Worm (Caenorhabditis elegans) whole organism, late embryonic: ENCODE measurements around the gene C34C6.10.

ENCODE experiments used
- K09A11.1 ChIP-seq: sonication (generic microtip); optimal IDR thresholded peaks from 2 replicates; lab custom pipeline; 2017; ENCODE audit warnings: antibody characterized with exemption, mild to moderate bottlenecking, missing genetic modification characterization, missing compliant biosample characterization; ENCODE audit not compliant: insufficient read depth
- dmd-4 ChIP-seq: sonication (generic microtip); optimal IDR thresholded peaks from 2 replicates; lab custom pipeline; 2016; ENCODE audit warnings: borderline replicate concordance, missing genetic modification characterization, missing compliant biosample characterization
- fkh-10 ChIP-seq: fragments of 150-350 bp; optimal IDR thresholded peaks from 2 replicates; lab custom pipeline; 2014; ENCODE audit warnings: missing biosample characterization, missing genetic modification reagents, missing genetic modification characterization
- nhr-11 ChIP-seq: fragments of 150-350 bp; optimal IDR thresholded peaks from 2 replicates; lab custom pipeline; 2014; ENCODE audit warnings: missing biosample characterization, missing genetic modification characterization
- pros-1 ChIP-seq: fragments of 150-350 bp; optimal IDR thresholded peaks from 2 replicates; lab custom pipeline; 2014; ENCODE audit warnings: missing biosample characterization, missing genetic modification reagents, missing genetic modification characterization
- tbx-2 ChIP-seq: sonication (generic microtip); optimal IDR thresholded peaks from 2 replicates; lab custom pipeline; 2016; ENCODE audit warnings: missing genetic modification characterization, missing compliant biosample characterization
- zip-5 ChIP-seq: sonication (generic microtip); optimal IDR thresholded peaks from 2 replicates; lab custom pipeline; 2016; ENCODE audit warnings: missing genetic modification characterization, missing compliant biosample characterization

DNA sequence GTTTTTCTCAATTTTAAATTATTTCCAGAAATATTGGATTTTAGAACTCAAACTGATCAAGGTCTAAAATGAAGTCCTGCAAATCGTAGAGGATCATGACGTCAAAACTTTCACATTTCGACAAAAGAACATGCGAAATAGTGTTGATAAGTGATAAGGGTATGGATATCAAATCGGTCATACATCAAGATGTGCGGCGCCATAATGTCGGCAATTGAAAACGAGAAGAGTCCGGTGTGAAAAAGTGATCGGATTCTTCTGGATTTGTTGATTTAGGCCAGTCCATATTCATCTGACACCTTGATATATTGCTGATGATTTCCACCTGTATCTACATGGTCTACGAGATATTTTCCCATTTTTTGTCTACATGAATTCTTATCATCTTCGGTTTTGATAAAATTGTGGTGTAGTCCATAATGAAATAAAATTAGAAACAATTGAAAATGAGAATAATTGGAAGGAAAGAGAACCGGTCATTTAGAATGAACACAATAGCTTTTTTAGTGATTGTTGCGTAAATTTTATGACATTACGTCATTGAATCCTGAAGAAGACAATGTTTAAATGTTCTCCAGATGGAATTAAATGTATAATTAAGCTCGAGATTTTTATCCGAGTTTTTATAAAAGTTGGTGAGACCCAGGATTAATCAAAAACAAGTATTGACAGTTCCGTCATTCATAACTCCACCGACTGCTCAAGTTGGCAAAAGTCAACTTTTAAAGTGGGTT is 35.4 kb upstream of the C34C6.10 start:
- TF ChIP-seq tbx-2 (tag; lab: Kevin White, UChicago) (no peak), fkh-10 (no peak), dmd-4 (no peak), zip-5 (tag; lab: Kevin White, UChicago) (no peak), pros-1 (tag; lab: Kevin White, UChicago) (no peak), K09A11.1 (no peak), nhr-11 (tag; lab: Kevin White, UChicago) (no peak)
